In the genomic region with DNA sequence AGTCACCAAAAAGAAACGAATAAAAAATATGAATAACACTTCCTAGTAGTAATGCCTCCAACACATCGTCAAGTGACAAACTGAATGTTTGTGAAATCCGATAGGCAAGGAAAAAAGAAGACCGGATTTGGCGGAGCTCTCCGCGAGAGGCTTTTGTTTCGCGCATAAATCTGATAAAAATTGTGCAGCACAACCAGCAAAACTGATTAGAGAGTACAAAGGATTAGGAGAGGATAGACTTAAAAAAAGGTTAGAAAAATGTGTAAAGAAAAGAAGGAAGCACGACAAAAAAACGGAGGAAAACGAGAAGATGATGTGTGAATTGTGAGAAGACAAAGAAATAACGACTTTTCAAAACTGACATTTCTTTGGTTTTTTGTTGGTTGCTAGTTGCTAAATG, we compare ENCODE assay signal across 1 worm cellular context.
TF ChIP-seq lines count a peak whose summit lies in the region.

A gene (minus strand): TSS at position 147 of the 400 bp plus-strand sequence.

TF ChIP-seq in whole organism, L4 larva, 104 proteins besides CTCF, POLR2A, EP300 and RAD21 (continued from another document):
- no peak for TF ChIP-seq F44E2.7 (GFP tag; IDR thresholded peaks at IDR 0.05; lab: Robert Waterston, UW)
